Fruit fly (Drosophila melanogaster) whole organism, embryonic: ENCODE measurements around the gene Fatp1.

Experiments used
- CG10431 ChIP-seq: fragments of 200-800 bp; sonication (Bioruptor generic); optimal IDR thresholded peaks from 3 replicates; lab custom pipeline; 2018; ENCODE audit warnings: missing biosample characterization, mild to moderate bottlenecking, missing genetic modification characterization
- CG15073 ChIP-seq: fragments of 200-800 bp; sonication (Bioruptor generic); optimal IDR thresholded peaks from 2 replicates; lab custom pipeline; 2016; ENCODE audit warnings: missing biosample characterization, missing genetic modification characterization
- CG15269 ChIP-seq: fragments of 200-800 bp; sonication (Bioruptor generic); optimal IDR thresholded peaks from 2 replicates; lab custom pipeline; 2018; ENCODE audit warnings: missing biosample characterization, mild to moderate bottlenecking, missing genetic modification characterization, moderate library complexity
- CG1792 ChIP-seq: fragments of 200-800 bp; sonication (Bioruptor generic); optimal IDR thresholded peaks from 2 replicates; lab custom pipeline; 2016; ENCODE audit warnings: missing biosample characterization, missing genetic modification characterization
- CG2199 ChIP-seq: fragments of 200-800 bp; sonication (Bioruptor generic); IDR thresholded peaks from 3 replicates; pipeline ENCODE4 v1.3.6; 2022; ENCODE audit warnings: missing biosample characterization, missing genetic modification characterization
- CG4730 ChIP-seq: fragments of 200-800 bp; sonication (Bioruptor generic); IDR thresholded peaks from 2 replicates; pipeline ENCODE4 v1.3.6; 2022; ENCODE audit warnings: missing biosample characterization, missing genetic modification characterization
- CG6791 ChIP-seq: fragments of 200-800 bp; sonication (Bioruptor generic); IDR thresholded peaks from 3 replicates; pipeline ENCODE4 v1.3.6; 2022; ENCODE audit warnings: missing biosample characterization, missing genetic modification characterization; ENCODE audit not compliant: partially characterized antibody
- CG7357 ChIP-seq: fragments of 200-800 bp; sonication (Bioruptor generic); IDR thresholded peaks from 3 replicates; pipeline ENCODE4 v1.3.6; 2022; ENCODE audit warnings: missing biosample characterization, missing genetic modification characterization
- CG8281 ChIP-seq: fragments of 200-800 bp; sonication (Bioruptor generic); optimal IDR thresholded peaks from 2 replicates; lab custom pipeline; 2018; ENCODE audit warnings: missing biosample characterization, mild to moderate bottlenecking, missing genetic modification characterization, moderate library complexity
- CG9817 ChIP-seq: fragments of 200-800 bp; sonication (Bioruptor generic); optimal IDR thresholded peaks from 2 replicates; lab custom pipeline; 2018; ENCODE audit warnings: missing biosample characterization, mild to moderate bottlenecking, missing genetic modification characterization, moderate library complexity
- CG9932 ChIP-seq: fragments of 200-800 bp; sonication (Bioruptor generic); IDR thresholded peaks from 2 replicates; pipeline ENCODE4 v1.3.6; 2022; ENCODE audit warnings: missing biosample characterization, missing genetic modification characterization
- Drgx ChIP-seq: fragments of 200-800 bp; sonication (Bioruptor generic); IDR thresholded peaks from 2 replicates; pipeline ENCODE4 v1.3.6; 2022; ENCODE audit warnings: missing biosample characterization, missing genetic modification characterization
- HLH4C ChIP-seq: fragments of 200-800 bp; sonication (Bioruptor generic); IDR thresholded peaks from 3 replicates; pipeline ENCODE4 v1.3.6; 2022; ENCODE audit warnings: missing biosample characterization, missing genetic modification characterization; ENCODE audit not compliant: partially characterized antibody
- Hr78 ChIP-seq, 2 experiments: fragments of 200-800 bp in 1 of 2; fragments of >200 bp in 1 of 2; sonication (Bioruptor generic) in 1 of 2; optimal IDR thresholded peaks; 2 replicates each; lab custom pipeline; 2017 to 2019; ENCODE audit warnings: missing biosample characterization in 2 of 2, missing genetic modification characterization in 2 of 2, mild to moderate bottlenecking in 1 of 2, moderate library complexity in 1 of 2
- Hsf ChIP-seq: fragments of 200-800 bp; sonication (Bioruptor generic); optimal IDR thresholded peaks from 3 replicates; lab custom pipeline; 2016; ENCODE audit warnings: missing biosample characterization, missing genetic modification characterization
- Med ChIP-seq: fragments of 200-800 bp; sonication (Bioruptor generic); peaks from one replicate; lab custom pipeline; 2016; ENCODE audit warnings: missing biosample characterization, missing genetic modification characterization, mild to moderate bottlenecking, inconsistent platforms, moderate library complexity
- Oaz ChIP-seq: fragments of 200-800 bp; sonication (Bioruptor generic); IDR thresholded peaks from 2 replicates; pipeline ENCODE4 v1.3.6; 2022; ENCODE audit warnings: missing biosample characterization, missing genetic modification characterization
- Pdp1 ChIP-seq, 2 experiments: fragments of 200-800 bp; sonication (Bioruptor generic); optimal IDR thresholded peaks; 3 replicates each; lab custom pipeline; 2016; ENCODE audit warnings: missing biosample characterization in 2 of 2, missing genetic modification characterization in 2 of 2, mild to moderate bottlenecking in 1 of 2, moderate library complexity in 1 of 2
- Ptx1 ChIP-seq: fragments of 200-800 bp; sonication (Bioruptor generic); IDR thresholded peaks from 2 replicates; pipeline ENCODE4 v1.3.6; 2022; ENCODE audit warnings: missing biosample characterization, missing genetic modification characterization
- Rfx ChIP-seq: fragments of 200-800 bp; sonication (Bioruptor generic); IDR thresholded peaks from 2 replicates; pipeline ENCODE4 v1.3.6; 2022; ENCODE audit warnings: missing biosample characterization, missing genetic modification characterization
- chinmo ChIP-seq: fragments of 200-800 bp; sonication (Bioruptor generic); IDR thresholded peaks from 4 replicates; pipeline ENCODE4 v1.3.6; 2022; ENCODE audit warnings: missing biosample characterization, missing genetic modification characterization; ENCODE audit not compliant: partially characterized antibody
- corto ChIP-seq: fragments of 200-800 bp; sonication (Bioruptor generic); optimal IDR thresholded peaks from 2 replicates; lab custom pipeline; 2016; ENCODE audit warnings: missing biosample characterization, mild to moderate bottlenecking, missing genetic modification characterization, moderate library complexity
- dimm ChIP-seq: fragments of 200-800 bp; sonication (Bioruptor generic); IDR thresholded peaks from 2 replicates; pipeline ENCODE4 v1.3.6; 2022; ENCODE audit warnings: missing biosample characterization, missing genetic modification characterization
- exex ChIP-seq: fragments of 200-800 bp; sonication (Bioruptor generic); optimal IDR thresholded peaks from 4 replicates; lab custom pipeline; 2018; ENCODE audit warnings: missing biosample characterization, mild to moderate bottlenecking, missing genetic modification characterization, moderate library complexity
- ftz-f1 ChIP-seq: fragments of 200-800 bp; sonication (Bioruptor generic); optimal IDR thresholded peaks from 2 replicates; lab custom pipeline; 2016; ENCODE audit warnings: missing biosample characterization, missing genetic modification characterization
- grau ChIP-seq: fragments of 200-800 bp; optimal IDR thresholded peaks from 3 replicates; lab custom pipeline; 2019; ENCODE audit warnings: missing biosample characterization, mild to moderate bottlenecking, missing genetic modification characterization, moderate library complexity
- grn ChIP-seq: fragments of 200-800 bp; sonication (Bioruptor generic); optimal IDR thresholded peaks from 3 replicates; lab custom pipeline; 2017; ENCODE audit warnings: missing biosample characterization, missing genetic modification characterization
- mirr ChIP-seq: fragments of 200-800 bp; sonication (Bioruptor generic); optimal IDR thresholded peaks from 3 replicates; lab custom pipeline; 2018; ENCODE audit warnings: missing biosample characterization, mild to moderate bottlenecking, missing genetic modification characterization
- nom ChIP-seq: fragments of 200-800 bp; sonication (Bioruptor generic); optimal IDR thresholded peaks from 2 replicates; lab custom pipeline; 2017; ENCODE audit warnings: missing biosample characterization, missing genetic modification characterization, mild to moderate bottlenecking, moderate library complexity, missing genetic modification reagents
- row ChIP-seq: fragments of 200-800 bp; sonication (Bioruptor generic); IDR thresholded peaks from 3 replicates; pipeline ENCODE4 v1.3.6; 2022; ENCODE audit warnings: missing biosample characterization, missing genetic modification characterization
- sug ChIP-seq: fragments of 200-800 bp; optimal IDR thresholded peaks from 2 replicates; lab custom pipeline; 2019; ENCODE audit warnings: missing biosample characterization, mild to moderate bottlenecking, missing genetic modification characterization, moderate library complexity
- z ChIP-seq: fragments of 200-800 bp; sonication (Bioruptor generic); IDR thresholded peaks from 3 replicates; pipeline ENCODE4 v1.3.6; 2022; ENCODE audit warnings: missing biosample characterization, missing genetic modification characterization

Fatp1 gene

DNA sequence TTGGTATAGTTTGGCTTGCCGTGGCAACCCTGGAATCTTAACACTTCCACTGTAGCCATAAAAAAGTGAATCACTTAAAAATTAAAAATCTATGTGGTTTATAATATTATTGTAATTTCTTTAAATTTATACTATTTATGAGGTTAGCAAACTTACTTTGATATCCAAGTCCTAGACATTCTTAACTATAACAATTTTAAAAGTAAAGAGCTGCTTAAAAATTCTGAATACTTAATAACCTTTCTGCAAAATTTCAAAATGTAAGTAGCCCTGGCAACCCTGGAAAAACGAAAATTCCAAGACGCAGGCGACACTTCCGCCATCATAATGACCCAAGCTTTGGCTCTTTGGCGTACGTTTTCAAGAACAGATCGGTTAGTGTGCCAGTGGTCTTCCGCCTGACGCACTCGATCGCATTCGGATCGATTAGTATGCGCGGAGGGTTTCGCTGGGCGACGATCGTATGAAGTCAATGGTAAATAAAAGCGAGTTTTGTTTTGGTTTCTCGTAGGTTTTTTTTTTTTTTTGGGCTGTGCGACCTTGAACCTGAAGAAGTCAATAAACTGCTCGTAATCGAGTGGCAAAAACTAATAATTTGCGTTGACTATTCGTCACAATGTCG, 1.4 kb downstream of the Fatp1 start (continued):
- TF ChIP-seq CG4730 (GFP tag; lab: Robert Waterston, UW) (no peak), Hsf (GFP tag; lab: Kevin White, UChicago) (no peak), Oaz (GFP tag; lab: Robert Waterston, UW) (0 out of 2 replicates have a peak, but pooled peaks have one; percentile 26), CG15269 (peak; percentile 14)
- TF ChIP-seq, all 482 proteins: peak for 17

DNA sequence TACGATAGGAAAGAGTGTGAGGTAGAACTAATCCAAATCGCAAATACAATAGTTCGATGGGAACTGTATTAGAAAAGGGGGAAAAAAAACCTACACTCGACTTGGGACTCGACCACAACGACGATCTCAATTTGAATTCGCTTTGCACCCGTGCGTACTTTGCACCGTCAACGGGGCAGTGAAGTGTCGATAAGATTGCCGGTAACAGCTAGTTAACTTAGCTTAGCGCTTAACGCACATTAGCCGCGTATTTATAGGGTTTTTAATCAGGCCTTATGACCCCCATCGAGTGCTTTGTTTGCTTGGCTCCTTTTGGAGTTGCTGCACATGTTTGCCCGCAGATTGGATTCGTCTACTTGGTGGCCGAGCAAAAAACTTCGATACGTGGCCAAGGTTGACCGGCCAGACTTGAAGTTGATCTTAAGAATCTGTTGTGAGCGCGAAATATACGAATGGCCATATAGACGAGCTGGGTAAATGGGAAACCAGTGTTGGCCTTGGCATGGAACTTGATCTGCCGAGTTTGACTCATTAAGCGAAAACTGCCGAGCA, 2.4 kb downstream of the Fatp1 start:
- TF ChIP-seq CG10431 (GFP tag; lab: Kevin White, UChicago) = no peak
- no peak for TF ChIP-seq CG6791
- no peak for TF ChIP-seq CG15073
- TF ChIP-seq Hr78 (GFP tag; optimal IDR thresholded peaks at IDR 0.05; lab: Kevin White, UChicago) = peak in 1 of 2 experiments; percentile 2
- 0 out of 3 replicates have a peak, but pooled peaks have one; percentile 8 for TF ChIP-seq CG2199 (GFP tag; lab: Robert Waterston, UW)
- TF ChIP-seq CG7357 (GFP tag; lab: Robert Waterston, UW) = no peak
- TF ChIP-seq z (GFP tag; lab: Robert Waterston, UW) = no peak
- peak; percentile 47 for TF ChIP-seq ftz-f1 (GFP tag; lab: Kevin White, UChicago)
- TF ChIP-seq HLH4C (GFP tag; lab: Robert Waterston, UW) = 0 out of 3 replicates have a peak, but pooled peaks have one; percentile 14
- peak; percentile 75 for TF ChIP-seq sug
- TF ChIP-seq Drgx = peak; percentile 21; the same call in 1 of the 2 replicates
- TF ChIP-seq Ptx1 = 0 out of 2 replicates have a peak, but pooled peaks have one; percentile 8
- TF ChIP-seq CG9817 (tag; lab: Kevin White, UChicago) = no peak
- TF ChIP-seq row = 0 out of 3 replicates have a peak, but pooled peaks have one; percentile 20
- no peak for TF ChIP-seq Rfx (GFP tag; lab: Robert Waterston, UW)
- peak; percentile 27 for TF ChIP-seq grau (tag; lab: Kevin White, UChicago)
- TF ChIP-seq corto (GFP tag; lab: Kevin White, UChicago) = no peak
- TF ChIP-seq chinmo (GFP tag; lab: Robert Waterston, UW) = peak; percentile 65; the same call in 1 of the 4 replicates
- TF ChIP-seq mirr (GFP tag; lab: Kevin White, UChicago) = peak; percentile 32
- no peak for TF ChIP-seq CG1792
- TF ChIP-seq CG9932 (GFP tag; lab: Robert Waterston, UW) = peak; percentile 33; the same call in 1 of the 2 replicates
- TF ChIP-seq, all 482 proteins: peak for 12

- TF ChIP-seq exex (tag; lab: Kevin White, UChicago) (peak; percentile 54), CG8281 (tag; lab: Kevin White, UChicago) (peak; percentile 40), Med (GFP tag; lab: Kevin White, UChicago) (no peak), nom (GFP tag; lab: Kevin White, UChicago) (peak; percentile 17), dimm (GFP tag; lab: Robert Waterston, UW) (no peak), grn (GFP tag; lab: Kevin White, UChicago) (peak; percentile 38)
Observed at dm6 chr2L:10513837-10514499, 3.0 kb downstream of the Fatp1 start.

- TF ChIP-seq Pdp1 (GFP tag; optimal IDR thresholded peaks at IDR 0.05; lab: Kevin White, UChicago) (peak in 1 of 2 experiments; percentile 74), dimm (GFP tag; lab: Robert Waterston, UW) (no peak)
Observed at dm6 chr2L:10510843-10511242, 6.2 kb downstream of the Fatp1 start.
